Worm (Caenorhabditis elegans): Measurements from ENCODE around the gene unc-60.

The unc-60 gene

DNA sequence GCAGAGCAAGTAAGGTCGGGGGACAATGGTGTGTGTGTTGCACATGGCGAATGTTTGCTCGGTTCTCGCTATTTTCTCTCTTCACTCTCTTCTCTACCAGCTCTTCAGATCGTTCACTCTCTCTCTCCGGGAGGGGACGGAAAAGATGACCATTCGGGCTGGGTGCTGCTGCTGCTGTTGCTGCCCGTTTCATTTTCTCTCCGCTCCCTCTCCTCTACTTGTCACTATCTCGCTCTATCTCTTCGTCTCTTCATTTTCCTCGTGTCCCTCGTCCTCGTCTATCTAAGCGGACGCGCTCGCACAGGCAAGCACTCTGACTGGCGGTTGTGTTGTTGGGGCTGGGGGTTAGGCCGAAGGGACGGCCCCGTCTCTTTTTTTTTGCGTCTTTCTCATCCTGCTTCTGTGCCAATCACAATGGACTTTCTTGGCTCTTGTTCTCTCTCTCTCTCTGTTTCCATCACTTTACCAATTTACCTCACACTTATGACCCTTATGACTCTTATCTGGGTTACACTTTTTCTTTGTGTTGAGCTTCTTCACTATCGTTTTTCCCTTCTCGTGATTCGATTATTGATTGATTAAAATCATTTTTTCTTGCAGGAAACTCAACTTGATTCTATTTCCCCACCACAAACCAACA lies at the start of gene unc-60, which contains the start of gene F53E2.2:
Gene unc-60 (plus strand): TSS at position 601 of the 640 bp plus-strand sequence.
Gene F53E2.2 (plus strand): TSS at position 601 of the 640 bp plus-strand sequence.
- TF ChIP-seq nhr-77 (tag; optimal IDR thresholded peaks at IDR 0.05) (no peak), T20F7.1 (GFP tag; optimal IDR thresholded peaks at IDR 0.05) (no peak), nhr-42 (GFP tag; IDR thresholded peaks at IDR 0.05) (no peak), ceh-28 (tag; optimal IDR thresholded peaks at IDR 0.05) (no peak), jun-1 (tag; optimal IDR thresholded peaks at IDR 0.05) (no peak), Y75B8A.6 (GFP tag; IDR thresholded peaks at IDR 0.05) (no peak), unc-130 (GFP tag; optimal IDR thresholded peaks at IDR 0.05) (no peak), zfp-3 (GFP tag; conservative IDR thresholded peaks at IDR 0.05) (no peak), Y48G9A.11 (GFP tag; IDR thresholded peaks at IDR 0.05) (no peak), aha-1 (tag) (peak; percentile 99), pqm-1 (tag; optimal IDR thresholded peaks at IDR 0.05) (no peak), lin-38 (GFP tag; IDR thresholded peaks at IDR 0.05) (peak; percentile 48), ZK337.2 (GFP tag; IDR thresholded peaks at IDR 0.05) (no peak), ceh-32 (tag; optimal IDR thresholded peaks at IDR 0.05; ENCODE audit: poor library complexity) (no peak), madf-5 (GFP tag; IDR thresholded peaks at IDR 0.05) (0 out of 4 replicates have a peak, but pooled peaks of 1 of the 2 experiments have one; percentile 36), zag-1 (tag; optimal IDR thresholded peaks at IDR 0.05) (no peak), hmg-1.1 (GFP tag; IDR thresholded peaks at IDR 0.05) (peak; percentile 84), ceh-82 (tag; optimal IDR thresholded peaks at IDR 0.05) (no peak), rbr-2 (tag; optimal IDR thresholded peaks at IDR 0.05) (peak; percentile 84), ama-1 (optimal IDR thresholded peaks at IDR 0.05) (no peak), D1046.2 (GFP tag; IDR thresholded peaks at IDR 0.05) (no peak), lsy-2 (tag; optimal IDR thresholded peaks at IDR 0.05) (peak; percentile 29 to 50), madf-9 (GFP tag; conservative IDR thresholded peaks at IDR 0.05) (no peak; the same call in 1 of the 2 replicates), ceh-62 (tag; optimal IDR thresholded peaks at IDR 0.05) (no peak), daf-12 (tag; optimal IDR thresholded peaks at IDR 0.05) (no peak), ZK546.5 (tag; optimal IDR thresholded peaks at IDR 0.05) (no peak), F26F4.8 (GFP tag; conservative IDR thresholded peaks at IDR 0.05) (no peak), ces-1 (GFP tag; optimal IDR thresholded peaks at IDR 0.05) (peak; percentile 16), lin-29 (GFP tag; IDR thresholded peaks at IDR 0.05) (peak; percentile 54; the same call in 1 of the 2 replicates), dve-1 (tag; optimal IDR thresholded peaks at IDR 0.05; ENCODE audit: insufficient read depth) (peak; percentile 45), zip-2 (tag; optimal IDR thresholded peaks at IDR 0.05) (no peak), nhr-41 (GFP tag; IDR thresholded peaks at IDR 0.05) (no peak), lin-13 (GFP tag; optimal IDR thresholded peaks at IDR 0.05) (no peak), F44E2.7 (GFP tag; IDR thresholded peaks at IDR 0.05) (no peak), mes-2 (tag; optimal IDR thresholded peaks at IDR 0.05; ENCODE audit: poor library complexity, severe bottlenecking) (peak; percentile 76), zfp-2 (tag; optimal IDR thresholded peaks at IDR 0.05) (no peak), skn-1 (tag; optimal IDR thresholded peaks at IDR 0.05) (no peak), daf-19 (GFP tag; conservative IDR thresholded peaks at IDR 0.05) (no peak), snpc-1.2 (GFP tag; IDR thresholded peaks at IDR 0.05) (0 out of 2 replicates have a peak, but pooled peaks have one; percentile 13), unc-62 (GFP tag; optimal IDR thresholded peaks at IDR 0.05 in 1 of 2) (peak in 1 of 2 experiments; percentile 92), unc-62 (tag; optimal IDR thresholded peaks at IDR 0.05) (no peak), ceh-20 (GFP tag; IDR thresholded peaks at IDR 0.05) (0 out of 2 replicates have a peak, but pooled peaks have one; percentile 29), daf-8 (GFP tag; IDR thresholded peaks at IDR 0.05) (no peak), Y105C5A.15 (GFP tag; IDR thresholded peaks at IDR 0.05) (no peak), nhr-10 (tag; optimal IDR thresholded peaks at IDR 0.05) (no peak), ctbp-1 (GFP tag; IDR thresholded peaks at IDR 0.05) (peak; percentile 38), hif-1 (tag; optimal IDR thresholded peaks at IDR 0.05) (peak in 1 of 2 experiments; percentile 40), gei-8 (GFP tag; optimal IDR thresholded peaks at IDR 0.05) (no peak), lin-15B (tag; optimal IDR thresholded peaks at IDR 0.05) (no peak), dmd-6 (GFP tag; IDR thresholded peaks at IDR 0.05) (peak; percentile 47; the same call in 1 of the 2 replicates), set-16 (GFP tag; IDR thresholded peaks at IDR 0.05) (peak; percentile 89)

Measured in whole organism, L4 larva.